Worm (Caenorhabditis elegans) whole organism, young adult: ENCODE measurements around the gene sri-21.

ENCODE experiments used
- F22D6.2 ChIP-seq: sonication (generic microtip); optimal IDR thresholded peaks from 2 replicates; lab custom pipeline; 2016; ENCODE audit warnings: mild to moderate bottlenecking, missing genetic modification characterization, missing compliant biosample characterization
- F23B12.7 ChIP-seq: sonication (generic microtip); optimal IDR thresholded peaks from 2 replicates; lab custom pipeline; 2017; ENCODE audit warnings: missing genetic modification characterization, mild to moderate bottlenecking, missing compliant biosample characterization, antibody characterized with exemption, moderate library complexity; ENCODE audit not compliant: insufficient read depth
- F33H1.4 ChIP-seq: fragments of 200-800 bp; sonication (Bioruptor generic); IDR thresholded peaks from 2 replicates; pipeline ENCODE4 v1.3.6; 2022; ENCODE audit warnings: missing genetic modification reagents, missing genetic modification characterization, missing compliant biosample characterization
- F37B4.10 ChIP-seq: fragments of 200-800 bp; sonication (Bioruptor generic); IDR thresholded peaks from 2 replicates; pipeline ENCODE4 v1.3.6; 2022; ENCODE audit warnings: missing genetic modification characterization, missing compliant biosample characterization
- F52B5.7 ChIP-seq: sonication (generic microtip); optimal IDR thresholded peaks from 2 replicates; lab custom pipeline; 2016; ENCODE audit warnings: mild to moderate bottlenecking, missing genetic modification characterization, missing compliant biosample characterization
- F57C9.4 ChIP-seq: sonication (generic microtip); optimal IDR thresholded peaks from 2 replicates; lab custom pipeline; 2017; ENCODE audit warnings: mild to moderate bottlenecking, missing genetic modification characterization, missing compliant biosample characterization
- K11D2.4 ChIP-seq: fragments of 200-800 bp; sonication (Bioruptor generic); IDR thresholded peaks from 2 replicates; pipeline ENCODE4 v1.3.6; 2022; ENCODE audit warnings: missing genetic modification reagents, missing genetic modification characterization, missing compliant biosample characterization
- ZK185.1 ChIP-seq: sonication (generic microtip); optimal IDR thresholded peaks from 2 replicates; lab custom pipeline; 2016; ENCODE audit warnings: mild to moderate bottlenecking, missing genetic modification characterization, missing compliant biosample characterization; ENCODE audit not compliant: poor library complexity, severe bottlenecking
- ama-1 ChIP-seq, 3 experiments: fragments of 150-350 bp in 1 of 3; sonication (generic microtip) in 2 of 3; optimal IDR thresholded peaks; 2 replicates each; lab custom pipeline; 2014 to 2018; ENCODE audit warnings: missing biosample characterization in 2 of 3, missing genetic modification characterization in 2 of 3, missing genetic modification reagents in 2 of 3
- attf-5 ChIP-seq: fragments of 200-800 bp; sonication (Bioruptor generic); optimal IDR thresholded peaks from 2 replicates; lab custom pipeline; 2018; ENCODE audit warnings: mild to moderate bottlenecking, missing genetic modification characterization, missing compliant biosample characterization
- bed-2 ChIP-seq: fragments of 200-800 bp; sonication (Bioruptor generic); IDR thresholded peaks from 2 replicates; pipeline ENCODE4 v1.3.6; 2022; ENCODE audit warnings: missing genetic modification reagents, missing genetic modification characterization, missing compliant biosample characterization
- cebp-2 ChIP-seq: fragments of 200-800 bp; sonication (Bioruptor generic); IDR thresholded peaks from 2 replicates; pipeline ENCODE4 v1.3.6; 2022; ENCODE audit warnings: missing genetic modification characterization, missing compliant biosample characterization
- ceh-40 ChIP-seq: fragments of 200-800 bp; sonication (Bioruptor generic); IDR thresholded peaks from 2 replicates; pipeline ENCODE4 v1.3.6; 2022; ENCODE audit warnings: missing genetic modification characterization, missing compliant biosample characterization
- ceh-58 ChIP-seq: fragments of 200-800 bp; sonication (Bioruptor generic); IDR thresholded peaks from 2 replicates; pipeline ENCODE4 v1.3.6; 2022; ENCODE audit warnings: missing genetic modification characterization, missing compliant biosample characterization
- ceh-79 ChIP-seq: sonication (generic microtip); optimal IDR thresholded peaks from 2 replicates; lab custom pipeline; 2017; ENCODE audit warnings: mild to moderate bottlenecking, missing genetic modification characterization, missing compliant biosample characterization
- chd-7 ChIP-seq: sonication (generic microtip); optimal IDR thresholded peaks from 2 replicates; lab custom pipeline; 2016; ENCODE audit warnings: mild to moderate bottlenecking, missing genetic modification characterization, moderate library complexity, missing compliant biosample characterization
- dpl-1 ChIP-seq: fragments of 150-350 bp; optimal IDR thresholded peaks from 2 replicates; lab custom pipeline; 2014; ENCODE audit warnings: missing biosample characterization, missing genetic modification reagents, missing genetic modification characterization
- egrh-3 ChIP-seq: fragments of 200-800 bp; sonication (Bioruptor generic); IDR thresholded peaks from 2 replicates; pipeline ENCODE4 v1.3.6; 2022; ENCODE audit warnings: missing genetic modification reagents, missing genetic modification characterization, missing compliant biosample characterization
- ets-4 ChIP-seq: fragments of 200-800 bp; sonication (Bioruptor generic); optimal IDR thresholded peaks from 2 replicates; lab custom pipeline; 2018; ENCODE audit warnings: mild to moderate bottlenecking, missing genetic modification characterization, missing compliant biosample characterization
- hsf-1 ChIP-seq: fragments of 200-800 bp; sonication (Bioruptor generic); IDR thresholded peaks from 2 replicates; pipeline ENCODE4 v1.3.6; 2022; ENCODE audit warnings: missing genetic modification reagents, missing genetic modification characterization, missing compliant biosample characterization
- lag-1 ChIP-seq: fragments of 200-800 bp; sonication (Bioruptor generic); IDR thresholded peaks from 2 replicates; pipeline ENCODE4 v1.3.6; 2022; ENCODE audit warnings: missing genetic modification reagents, missing genetic modification characterization, missing compliant biosample characterization
- let-607 ChIP-seq, 2 experiments: fragments of 200-800 bp in 1 of 2; sonication (Bioruptor generic) in 1 of 2; sonication (generic microtip) in 1 of 2; optimal IDR thresholded peaks; 2 replicates each; lab custom pipeline; 2016 to 2018; ENCODE audit warnings: mild to moderate bottlenecking in 2 of 2, missing compliant biosample characterization in 2 of 2, missing genetic modification characterization in 2 of 2, moderate library complexity in 2 of 2, missing genotype in 1 of 2
- lin-26 ChIP-seq: fragments of 200-800 bp; sonication (Bioruptor generic); IDR thresholded peaks from 2 replicates; pipeline ENCODE4 v1.3.6; 2022; ENCODE audit warnings: missing genetic modification reagents, missing genetic modification characterization, missing compliant biosample characterization
- lsl-1 ChIP-seq: fragments of 200-800 bp; sonication (Bioruptor generic); optimal IDR thresholded peaks from 2 replicates; lab custom pipeline; 2018; ENCODE audit warnings: mild to moderate bottlenecking, missing genetic modification characterization, moderate library complexity, missing compliant biosample characterization
- madf-8 ChIP-seq: fragments of 200-800 bp; sonication (Bioruptor generic); conservative IDR thresholded peaks from 2 replicates; pipeline ENCODE4 v1.3.6; 2022; ENCODE audit warnings: missing genetic modification reagents, missing genetic modification characterization, missing compliant biosample characterization
- mel-28 ChIP-seq: sonication (generic microtip); optimal IDR thresholded peaks from 2 replicates; lab custom pipeline; 2016; ENCODE audit warnings: borderline replicate concordance, mild to moderate bottlenecking, missing genetic modification characterization, missing compliant biosample characterization
- mes-4 ChIP-seq: sonication (generic microtip); optimal IDR thresholded peaks from 2 replicates; lab custom pipeline; 2016; ENCODE audit warnings: missing genotype, missing genetic modification characterization, missing compliant biosample characterization
- mxl-1 ChIP-seq: sonication (generic microtip); optimal IDR thresholded peaks from 2 replicates; lab custom pipeline; 2016; ENCODE audit warnings: missing genetic modification characterization, missing compliant biosample characterization
- nhr-120 ChIP-seq: fragments of 200-800 bp; sonication (Bioruptor generic); IDR thresholded peaks from 2 replicates; pipeline ENCODE4 v1.3.6; 2022; ENCODE audit warnings: missing genetic modification characterization, missing compliant biosample characterization
- nhr-27 ChIP-seq: fragments of 200-800 bp; sonication (Bioruptor generic); optimal IDR thresholded peaks from 2 replicates; lab custom pipeline; 2018; ENCODE audit warnings: mild to moderate bottlenecking, missing genetic modification characterization, moderate library complexity, missing compliant biosample characterization
- nhr-80 ChIP-seq: sonication (generic microtip); optimal IDR thresholded peaks from 2 replicates; lab custom pipeline; 2016; ENCODE audit warnings: missing genetic modification characterization, missing compliant biosample characterization
- nhr-90 ChIP-seq: sonication (generic microtip); optimal IDR thresholded peaks from 2 replicates; lab custom pipeline; 2016; ENCODE audit warnings: missing genotype, mild to moderate bottlenecking, missing genetic modification characterization, missing compliant biosample characterization
- rcor-1 ChIP-seq: fragments of 200-800 bp; sonication (Bioruptor generic); IDR thresholded peaks from 2 replicates; pipeline ENCODE4 v1.3.6; 2022; ENCODE audit warnings: missing genetic modification reagents, missing genetic modification characterization, missing compliant biosample characterization
- rec-8 ChIP-seq, 2 experiments: sonication (generic microtip); optimal IDR thresholded peaks; 2 replicates each; lab custom pipeline; 2016; ENCODE audit warnings: mild to moderate bottlenecking in 2 of 2, missing genetic modification characterization in 2 of 2, missing genetic modification reagents in 2 of 2, missing genotype in 2 of 2, missing biosample characterization in 1 of 2, missing compliant biosample characterization in 1 of 2, moderate library complexity in 1 of 2
- snpc-1.3 ChIP-seq: sonication (generic microtip); optimal IDR thresholded peaks from 2 replicates; lab custom pipeline; 2017; ENCODE audit warnings: missing genetic modification characterization, mild to moderate bottlenecking, missing compliant biosample characterization, antibody characterized with exemption, moderate library complexity, missing genotype, missing genetic modification reagents; ENCODE audit not compliant: insufficient read depth
- snpc-4 ChIP-seq, 5 experiments: fragments of 150-350 bp in 1 of 5; sonication (generic microtip) in 4 of 5; optimal IDR thresholded peaks; 2 replicates each; lab custom pipeline; 2014 to 2018; ENCODE audit warnings: missing genetic modification characterization in 5 of 5, missing biosample characterization in 3 of 5, antibody characterized with exemption in 2 of 5, mild to moderate bottlenecking in 2 of 5, missing compliant biosample characterization in 2 of 5, missing genotype in 2 of 5, moderate library complexity in 2 of 5, missing genetic modification reagents in 1 of 5
- tbp1 ChIP-seq: fragments of 200-800 bp; sonication (Bioruptor generic); optimal IDR thresholded peaks from 2 replicates; lab custom pipeline; 2018; ENCODE audit warnings: mild to moderate bottlenecking, missing genetic modification characterization, missing compliant biosample characterization
- tlf-1 ChIP-seq: fragments of 200-800 bp; sonication (Bioruptor generic); optimal IDR thresholded peaks from 2 replicates; lab custom pipeline; 2018; ENCODE audit warnings: mild to moderate bottlenecking, missing genetic modification characterization, missing compliant biosample characterization
- unc-62 ChIP-seq: fragments of 150-350 bp; optimal IDR thresholded peaks from 2 replicates; lab custom pipeline; 2014; ENCODE audit warnings: missing biosample characterization, missing genetic modification reagents, missing genetic modification characterization
- zfh-2 ChIP-seq: fragments of 200-800 bp; sonication (Bioruptor generic); conservative IDR thresholded peaks from 2 replicates; pipeline ENCODE4 v1.3.6; 2022; ENCODE audit warnings: missing genetic modification reagents, missing genetic modification characterization, missing compliant biosample characterization
- zim-3 ChIP-seq: sonication (generic microtip); optimal IDR thresholded peaks from 2 replicates; lab custom pipeline; 2017; ENCODE audit warnings: mild to moderate bottlenecking, missing genetic modification characterization, moderate library complexity, missing compliant biosample characterization
- ztf-18 ChIP-seq: sonication (generic microtip); optimal IDR thresholded peaks from 2 replicates; lab custom pipeline; 2016; ENCODE audit warnings: missing genotype, mild to moderate bottlenecking, missing genetic modification characterization, missing compliant biosample characterization
- ztf-22 ChIP-seq: fragments of 200-800 bp; sonication (Bioruptor generic); optimal IDR thresholded peaks from 2 replicates; lab custom pipeline; 2018; ENCODE audit warnings: mild to moderate bottlenecking, missing genetic modification characterization, moderate library complexity, missing compliant biosample characterization
- ztf-28 ChIP-seq: fragments of 200-800 bp; sonication (Bioruptor generic); IDR thresholded peaks from 2 replicates; pipeline ENCODE4 v1.3.6; 2022; ENCODE audit warnings: missing genetic modification reagents, missing genetic modification characterization, missing compliant biosample characterization

The sri-21 gene

ce11 chrV:3578813-3579212 is 29.2 kb downstream of the sri-21 start, which contains the start of gene pygl-1 (continued):
- TF ChIP-seq attf-5 (GFP tag; lab: Kevin White, UChicago): no peak
- no peak for TF ChIP-seq F37B4.10
- TF ChIP-seq zfh-2 (GFP tag; lab: Robert Waterston, UW): no peak
- no peak for TF ChIP-seq F23B12.7 (tag; lab: Kevin White, UChicago)
- TF ChIP-seq ZK185.1: no peak
- peak; percentile 59 for TF ChIP-seq tbp1
- TF ChIP-seq bed-2 (GFP tag; lab: Robert Waterston, UW): 0 out of 2 replicates have a peak, but pooled peaks have one; percentile 33
- no peak for TF ChIP-seq mes-4 (tag; lab: Kevin White, UChicago)
- TF ChIP-seq cebp-2 (GFP tag; lab: Robert Waterston, UW): no peak
- TF ChIP-seq F22D6.2 (tag; lab: Kevin White, UChicago): no peak
- no peak for TF ChIP-seq ceh-79 (tag; lab: Kevin White, UChicago)
- TF ChIP-seq madf-8 (GFP tag; lab: Robert Waterston, UW): peak; percentile 97
- no peak for TF ChIP-seq mel-28 (tag; lab: Kevin White, UChicago)
- no peak for TF ChIP-seq let-607 (tag; optimal IDR thresholded peaks at IDR 0.05; lab: Kevin White, UChicago)
- TF ChIP-seq lsl-1 (GFP tag; lab: Kevin White, UChicago): peak; percentile 99
- no peak for TF ChIP-seq zim-3 (tag; lab: Kevin White, UChicago)
- TF ChIP-seq nhr-27 (tag; lab: Kevin White, UChicago): no peak
- TF ChIP-seq hsf-1 (GFP tag; lab: Robert Waterston, UW): peak; percentile 83
- TF ChIP-seq mxl-1 (tag; lab: Kevin White, UChicago): no peak
- TF ChIP-seq rec-8 (tag; optimal IDR thresholded peaks at IDR 0.05; lab: Kevin White, UChicago): no peak
- TF ChIP-seq tlf-1 (GFP tag; lab: Kevin White, UChicago): peak; percentile 94
- TF ChIP-seq nhr-120 (GFP tag; lab: Robert Waterston, UW): no peak
- peak; percentile 69; the same call in 1 of the 2 replicates for TF ChIP-seq ztf-28
- no peak for TF ChIP-seq ztf-22 (GFP tag; lab: Kevin White, UChicago)
- peak; percentile 12; the same call in 1 of the 2 replicates for TF ChIP-seq egrh-3 (GFP tag; lab: Robert Waterston, UW)
- TF ChIP-seq F33H1.4 (GFP tag; lab: Robert Waterston, UW): peak; percentile 86
- no peak for TF ChIP-seq ztf-18 (tag; lab: Kevin White, UChicago)
- no peak for TF ChIP-seq F52B5.7 (tag; lab: Kevin White, UChicago)

- 0 out of 2 replicates have a peak, but pooled peaks have one; percentile 12 for TF ChIP-seq lin-26 (GFP tag; lab: Robert Waterston, UW)
- peak; percentile 50; the same call in 1 of the 2 replicates for TF ChIP-seq zfh-2 (GFP tag; lab: Robert Waterston, UW)
- TF ChIP-seq snpc-1.3 (tag; lab: Kevin White, UChicago): no peak
Observed at ce11 chrV:3579248-3579647, 29.6 kb downstream of the sri-21 start.

DNA sequence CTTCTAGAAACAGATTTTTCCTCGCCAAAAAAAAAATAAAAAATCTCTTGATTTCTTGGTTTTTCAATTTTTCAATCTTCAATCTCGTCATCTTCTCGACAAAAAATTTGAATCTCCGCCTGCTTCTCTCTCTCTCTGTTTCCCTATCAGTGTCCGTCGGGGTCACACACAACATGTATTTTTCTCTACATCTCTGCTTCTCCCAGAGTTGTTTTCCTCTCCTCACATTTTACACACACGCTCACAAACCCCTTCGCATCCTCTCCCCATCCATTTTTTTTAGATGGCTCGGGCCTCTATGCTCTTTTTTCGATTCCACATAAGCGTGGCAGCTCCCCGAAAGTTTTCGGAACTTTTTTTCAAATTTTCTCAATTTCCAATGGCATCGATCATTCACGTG is 30.1 kb downstream of the sri-21 start:
- TF ChIP-seq F37B4.10 (no peak), unc-62 (GFP tag; lab: Kevin White, UChicago) (no peak), ceh-58 (no peak), nhr-90 (tag; lab: Kevin White, UChicago) (no peak), ztf-22 (GFP tag; lab: Kevin White, UChicago) (no peak), F57C9.4 (tag; lab: Kevin White, UChicago) (no peak), nhr-80 (peak; percentile 58), ceh-40 (GFP tag; lab: Robert Waterston, UW) (no peak), ama-1 (optimal IDR thresholded peaks at IDR 0.05; lab: Kevin White, UChicago) (peak; percentile 49), ama-1 (GFP tag; optimal IDR thresholded peaks at IDR 0.05; lab: Kevin White, UChicago) (no peak), mes-4 (tag; lab: Kevin White, UChicago) (no peak), snpc-4 (GFP tag; optimal IDR thresholded peaks at IDR 0.05; lab: Kevin White, UChicago) (no peak), snpc-4 (tag; optimal IDR thresholded peaks at IDR 0.05; lab: Kevin White, UChicago) (peak in 1 of 4 experiments; percentile 5), rcor-1 (GFP tag; lab: Robert Waterston, UW) (peak; percentile 24; the same call in 1 of the 2 replicates), attf-5 (GFP tag; lab: Kevin White, UChicago) (peak; percentile 70), dpl-1 (GFP tag; lab: Kevin White, UChicago) (no peak), K11D2.4 (GFP tag; lab: Robert Waterston, UW) (no peak), lag-1 (GFP tag; lab: Robert Waterston, UW) (no peak), snpc-1.3 (tag; lab: Kevin White, UChicago) (no peak), ets-4 (GFP tag; lab: Kevin White, UChicago) (no peak), chd-7 (tag; lab: Kevin White, UChicago) (no peak)
